Fruit fly (Drosophila melanogaster) S2 (cell line): Measurements from ENCODE around the gene senju.

Source experiments
- CG8478 ChIP-seq: fragments of >200 bp; optimal IDR thresholded peaks from 2 replicates; lab custom pipeline; 2018
- CTCF ChIP-seq, 2 experiments: fragments of >200 bp; optimal IDR thresholded peaks; 2 replicates each; lab custom pipeline; 2018

DNA sequence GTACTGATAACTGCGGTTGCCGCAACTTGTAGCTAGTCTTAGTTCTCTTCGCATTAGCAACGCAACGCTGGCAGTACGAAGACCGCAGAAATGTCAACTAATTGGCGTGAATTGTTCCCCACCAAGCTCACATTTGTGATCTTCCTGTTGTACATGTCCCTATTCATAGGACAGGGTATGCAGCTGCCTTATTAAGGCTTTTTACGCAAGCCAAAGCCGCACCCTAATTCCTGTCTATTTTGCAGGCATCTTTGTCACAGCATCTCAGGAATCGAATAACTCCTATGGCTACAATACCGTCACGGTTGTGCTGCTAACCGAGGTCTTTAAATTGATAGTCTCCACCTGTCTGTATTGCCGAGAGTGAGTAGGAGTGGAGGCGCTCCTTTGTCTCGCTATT, 351 bp downstream of the senju start, which contains the start of gene eIF3h:
- no peak for TF ChIP-seq CTCF (optimal IDR thresholded peaks at IDR 0.05; lab: Kevin White, UChicago)
- TF ChIP-seq CG8478 (lab: Kevin White, UChicago) = no peak
